Worm (Caenorhabditis elegans) whole organism, L4/young adult: ENCODE data around the gene Y45F10C.6.

ENCODE experiments used
- W03F9.2 ChIP-seq: fragments of 150-350 bp; optimal IDR thresholded peaks from 2 replicates; lab custom pipeline; 2014; ENCODE audit warnings: missing biosample characterization, missing genetic modification characterization
- him-1 ChIP-seq: sonication (generic microtip); optimal IDR thresholded peaks from 2 replicates; lab custom pipeline; 2016; ENCODE audit warnings: missing genotype, missing genetic modification reagents, missing genetic modification characterization, missing compliant biosample characterization

- TF ChIP-seq him-1 (tag; lab: Kevin White, UChicago), result peak; percentile 14
- TF ChIP-seq W03F9.2 (tag; lab: Kevin White, UChicago), result no peak
These were observed 37.3 kb downstream of the Y45F10C.6 start, which contains the start of gene T23G4.2 for ce11 chrIV:13689302-13689880.
